Fruit fly (Drosophila melanogaster) whole organism, embryonic: Measurements from ENCODE around the gene CG7272.

Experiments used
- ATbp ChIP-seq: fragments of 200-800 bp; sonication (Bioruptor generic); optimal IDR thresholded peaks from 2 replicates; lab custom pipeline; 2017; ENCODE audit warnings: missing biosample characterization, mild to moderate bottlenecking, missing genetic modification characterization, missing genetic modification reagents
- Antp ChIP-seq: fragments of 200-800 bp; sonication (Bioruptor generic); optimal IDR thresholded peaks from 3 replicates; lab custom pipeline; 2016; ENCODE audit warnings: missing biosample characterization, missing genetic modification characterization
- Bgb ChIP-seq: fragments of 200-800 bp; sonication (Bioruptor generic); IDR thresholded peaks from 2 replicates; pipeline ENCODE4 v1.3.6; 2022; ENCODE audit warnings: missing biosample characterization, missing genetic modification characterization; ENCODE audit not compliant: partially characterized antibody
- CG10543 ChIP-seq: fragments of 200-800 bp; sonication (Bioruptor generic); optimal IDR thresholded peaks from 3 replicates; lab custom pipeline; 2017; ENCODE audit warnings: missing biosample characterization, mild to moderate bottlenecking, missing genetic modification characterization, moderate library complexity
- CG10565 ChIP-seq: fragments of 200-800 bp; sonication (Bioruptor generic); optimal IDR thresholded peaks from 3 replicates; lab custom pipeline; 2016; ENCODE audit warnings: missing biosample characterization, mild to moderate bottlenecking, missing genetic modification characterization
- CG12659 ChIP-seq: fragments of 200-800 bp; sonication (Bioruptor generic); optimal IDR thresholded peaks from 3 replicates; lab custom pipeline; 2017; ENCODE audit warnings: mild to moderate bottlenecking, missing biosample characterization, missing genetic modification reagents, missing genetic modification characterization
- CG1603 ChIP-seq: fragments of 200-800 bp; sonication (Bioruptor generic); optimal IDR thresholded peaks from 2 replicates; lab custom pipeline; 2019; ENCODE audit warnings: missing biosample characterization, mild to moderate bottlenecking, missing genetic modification characterization, moderate library complexity
- CG1647 ChIP-seq: fragments of 200-800 bp; sonication (Bioruptor generic); optimal IDR thresholded peaks from 3 replicates; lab custom pipeline; 2016; ENCODE audit warnings: missing biosample characterization, missing genetic modification characterization
- CG2199 ChIP-seq: fragments of 200-800 bp; sonication (Bioruptor generic); IDR thresholded peaks from 3 replicates; pipeline ENCODE4 v1.3.6; 2022; ENCODE audit warnings: missing biosample characterization, missing genetic modification characterization
- CG30403 ChIP-seq: fragments of 200-800 bp; sonication (Bioruptor generic); optimal IDR thresholded peaks from 3 replicates; lab custom pipeline; 2016; ENCODE audit warnings: missing biosample characterization, missing genetic modification characterization
- CG31224 ChIP-seq: fragments of 200-800 bp; sonication (Bioruptor generic); IDR thresholded peaks from 2 replicates; pipeline ENCODE4 v1.3.6; 2022; ENCODE audit warnings: missing biosample characterization, missing genetic modification characterization
- CG32772 ChIP-seq: fragments of 200-800 bp; sonication (Bioruptor generic); IDR thresholded peaks from 2 replicates; pipeline ENCODE4 v1.3.6; 2022; ENCODE audit warnings: missing biosample characterization, missing genetic modification characterization
- CG4820 ChIP-seq: fragments of 200-800 bp; sonication (Bioruptor generic); optimal IDR thresholded peaks from 3 replicates; lab custom pipeline; 2016; ENCODE audit warnings: missing biosample characterization, missing genetic modification characterization
- CG6813 ChIP-seq: fragments of 200-800 bp; sonication (Bioruptor generic); optimal IDR thresholded peaks from 2 replicates; lab custom pipeline; 2017; ENCODE audit warnings: missing biosample characterization, missing genetic modification characterization, mild to moderate bottlenecking, moderate library complexity, missing genetic modification reagents
- CG6854 ChIP-seq: fragments of 200-800 bp; sonication (Bioruptor generic); optimal IDR thresholded peaks from 3 replicates; lab custom pipeline; 2017; ENCODE audit warnings: missing biosample characterization, mild to moderate bottlenecking, missing genetic modification characterization
- CG7372 ChIP-seq: fragments of 200-800 bp; sonication (Bioruptor generic); IDR thresholded peaks from 2 replicates; pipeline ENCODE4 v1.3.6; 2022; ENCODE audit warnings: missing biosample characterization, missing genetic modification characterization
- CG7745 ChIP-seq: fragments of 200-800 bp; sonication (Bioruptor generic); optimal IDR thresholded peaks from 2 replicates; lab custom pipeline; 2018; ENCODE audit warnings: missing biosample characterization, mild to moderate bottlenecking, missing genetic modification characterization, moderate library complexity
- CG8944 ChIP-seq: fragments of 200-800 bp; sonication (Bioruptor generic); optimal IDR thresholded peaks from 3 replicates; lab custom pipeline; 2016; ENCODE audit warnings: missing biosample characterization, missing genetic modification characterization
- H15 ChIP-seq: fragments of 200-800 bp; sonication (Bioruptor generic); IDR thresholded peaks from 3 replicates; pipeline ENCODE4 v1.3.6; 2022; ENCODE audit warnings: missing biosample characterization, missing genetic modification characterization
- HLH3B ChIP-seq: fragments of 200-800 bp; sonication (Bioruptor generic); IDR thresholded peaks from 2 replicates; pipeline ENCODE4 v1.3.6; 2022; ENCODE audit warnings: missing biosample characterization, missing genetic modification characterization
- HLHmδ ChIP-seq: fragments of 200-800 bp; sonication (Bioruptor generic); optimal IDR thresholded peaks from 2 replicates; lab custom pipeline; 2018; ENCODE audit warnings: missing biosample characterization, mild to moderate bottlenecking, missing genetic modification characterization, moderate library complexity
- Hsf ChIP-seq: fragments of 200-800 bp; sonication (Bioruptor generic); optimal IDR thresholded peaks from 3 replicates; lab custom pipeline; 2016; ENCODE audit warnings: missing biosample characterization, missing genetic modification characterization
- Lim3 ChIP-seq: fragments of 200-800 bp; sonication (Bioruptor generic); IDR thresholded peaks from 2 replicates; pipeline ENCODE4 v1.3.6; 2022; ENCODE audit warnings: missing biosample characterization, missing genetic modification characterization
- Mad ChIP-seq: fragments of 200-800 bp; sonication (Bioruptor generic); optimal IDR thresholded peaks from 2 replicates; lab custom pipeline; 2016; ENCODE audit warnings: missing biosample characterization, missing genetic modification characterization
- Pdp1 ChIP-seq, 2 experiments: fragments of 200-800 bp; sonication (Bioruptor generic); optimal IDR thresholded peaks; 3 replicates each; lab custom pipeline; 2016; ENCODE audit warnings: missing biosample characterization in 2 of 2, missing genetic modification characterization in 2 of 2, mild to moderate bottlenecking in 1 of 2, moderate library complexity in 1 of 2
- Sox100B ChIP-seq: fragments of 200-800 bp; sonication (Bioruptor generic); optimal IDR thresholded peaks from 3 replicates; lab custom pipeline; 2018; ENCODE audit warnings: missing biosample characterization, mild to moderate bottlenecking, missing genetic modification characterization
- Stat92E ChIP-seq, 3 experiments: fragments of >200 bp in 2 of 3; fragments of 200-800 bp in 1 of 3; sonication (Bioruptor generic) in 1 of 3; optimal IDR thresholded peaks; 2 replicates each; lab custom pipeline; 2017 to 2019; ENCODE audit warnings: missing biosample characterization in 3 of 3, missing genetic modification characterization in 3 of 3, mild to moderate bottlenecking in 1 of 3, moderate library complexity in 1 of 3
- Vsx1 ChIP-seq: fragments of 200-800 bp; sonication (Bioruptor generic); optimal IDR thresholded peaks from 2 replicates; lab custom pipeline; 2017; ENCODE audit warnings: missing biosample characterization, mild to moderate bottlenecking, missing genetic modification characterization, missing genetic modification reagents
- YL-1 ChIP-seq: fragments of 200-800 bp; sonication (Bioruptor generic); optimal IDR thresholded peaks from 3 replicates; lab custom pipeline; 2017; ENCODE audit warnings: missing biosample characterization, mild to moderate bottlenecking, missing genetic modification characterization
- abd-A ChIP-seq: fragments of 200-800 bp; sonication (Bioruptor generic); optimal IDR thresholded peaks from 3 replicates; lab custom pipeline; 2019; ENCODE audit warnings: missing biosample characterization, mild to moderate bottlenecking, missing genetic modification characterization, moderate library complexity
- bbx ChIP-seq: fragments of 200-800 bp; sonication (Bioruptor generic); IDR thresholded peaks from 2 replicates; pipeline ENCODE4 v1.3.6; 2022; ENCODE audit warnings: missing biosample characterization, missing genetic modification characterization; ENCODE audit not compliant: partially characterized antibody
- chinmo ChIP-seq: fragments of 200-800 bp; sonication (Bioruptor generic); IDR thresholded peaks from 4 replicates; pipeline ENCODE4 v1.3.6; 2022; ENCODE audit warnings: missing biosample characterization, missing genetic modification characterization; ENCODE audit not compliant: partially characterized antibody
- cwo ChIP-seq: fragments of 200-800 bp; sonication (Bioruptor generic); optimal IDR thresholded peaks from 3 replicates; lab custom pipeline; 2017; ENCODE audit warnings: missing biosample characterization, missing genetic modification characterization, mild to moderate bottlenecking, moderate library complexity, missing genetic modification reagents
- dpn ChIP-seq, 2 experiments: fragments of 200-800 bp; sonication (Bioruptor generic); optimal IDR thresholded peaks; 3 replicates each; lab custom pipeline; 2016; ENCODE audit warnings: missing biosample characterization in 2 of 2, missing genetic modification characterization in 2 of 2
- kni ChIP-seq: fragments of 200-800 bp; sonication (Bioruptor generic); optimal IDR thresholded peaks from 3 replicates; lab custom pipeline; 2017; ENCODE audit warnings: mild to moderate bottlenecking, missing biosample characterization, missing genetic modification reagents, missing genetic modification characterization
- lola ChIP-seq, 3 experiments: fragments of >200 bp in 2 of 3; fragments of 200-800 bp in 1 of 3; sonication (Bioruptor generic) in 1 of 3; optimal IDR thresholded peaks; 2 replicates each; lab custom pipeline; 2017 to 2019; ENCODE audit warnings: missing biosample characterization in 3 of 3, missing genetic modification characterization in 3 of 3, mild to moderate bottlenecking in 1 of 3, moderate library complexity in 1 of 3
- maf-S ChIP-seq: fragments of 200-800 bp; sonication (Bioruptor generic); optimal IDR thresholded peaks from 2 replicates; lab custom pipeline; 2016; ENCODE audit warnings: missing biosample characterization, missing genetic modification characterization
- pb ChIP-seq: fragments of 200-800 bp; sonication (Bioruptor generic); optimal IDR thresholded peaks from 3 replicates; lab custom pipeline; 2016; ENCODE audit warnings: missing biosample characterization, missing genetic modification characterization
- pnt ChIP-seq: fragments of 200-800 bp; sonication (Bioruptor generic); optimal IDR thresholded peaks from 3 replicates; lab custom pipeline; 2016; ENCODE audit warnings: missing biosample characterization, missing genetic modification characterization
- pros ChIP-seq: fragments of 200-800 bp; sonication (Bioruptor generic); optimal IDR thresholded peaks from 3 replicates; lab custom pipeline; 2019; ENCODE audit warnings: missing biosample characterization, mild to moderate bottlenecking, missing genetic modification characterization, moderate library complexity
- row ChIP-seq: fragments of 200-800 bp; sonication (Bioruptor generic); IDR thresholded peaks from 3 replicates; pipeline ENCODE4 v1.3.6; 2022; ENCODE audit warnings: missing biosample characterization, missing genetic modification characterization
- salm ChIP-seq: fragments of 200-800 bp; sonication (Bioruptor generic); optimal IDR thresholded peaks from 2 replicates; lab custom pipeline; 2018; ENCODE audit warnings: missing biosample characterization, mild to moderate bottlenecking, missing genetic modification characterization
- sens ChIP-seq: fragments of 200-800 bp; sonication (Bioruptor generic); peaks from one replicate; lab custom pipeline; 2016; ENCODE audit warnings: missing biosample characterization, missing genetic modification characterization
- shn ChIP-seq: fragments of 200-800 bp; sonication (Bioruptor generic); optimal IDR thresholded peaks from 3 replicates; lab custom pipeline; 2016; ENCODE audit warnings: missing biosample characterization, missing genetic modification characterization
- sisA ChIP-seq: fragments of 200-800 bp; sonication (Bioruptor generic); IDR thresholded peaks from 2 replicates; pipeline ENCODE4 v1.3.6; 2022; ENCODE audit warnings: missing biosample characterization, missing genetic modification characterization
- sqz ChIP-seq: fragments of 200-800 bp; sonication (Bioruptor generic); optimal IDR thresholded peaks from 3 replicates; lab custom pipeline; 2018; ENCODE audit warnings: missing biosample characterization, mild to moderate bottlenecking, missing genetic modification characterization
- stc ChIP-seq: fragments of 200-800 bp; sonication (Bioruptor generic); IDR thresholded peaks from 2 replicates; pipeline ENCODE4 v1.3.6; 2022; ENCODE audit warnings: missing biosample characterization, missing genetic modification characterization
- vvl ChIP-seq: fragments of 200-800 bp; sonication (Bioruptor generic); IDR thresholded peaks from 2 replicates; pipeline ENCODE4 v1.3.6; 2022; ENCODE audit warnings: missing biosample characterization, missing genetic modification characterization
- yki ChIP-seq: fragments of >200 bp; optimal IDR thresholded peaks from 3 replicates; lab custom pipeline; 2018

CG7272 gene

DNA sequence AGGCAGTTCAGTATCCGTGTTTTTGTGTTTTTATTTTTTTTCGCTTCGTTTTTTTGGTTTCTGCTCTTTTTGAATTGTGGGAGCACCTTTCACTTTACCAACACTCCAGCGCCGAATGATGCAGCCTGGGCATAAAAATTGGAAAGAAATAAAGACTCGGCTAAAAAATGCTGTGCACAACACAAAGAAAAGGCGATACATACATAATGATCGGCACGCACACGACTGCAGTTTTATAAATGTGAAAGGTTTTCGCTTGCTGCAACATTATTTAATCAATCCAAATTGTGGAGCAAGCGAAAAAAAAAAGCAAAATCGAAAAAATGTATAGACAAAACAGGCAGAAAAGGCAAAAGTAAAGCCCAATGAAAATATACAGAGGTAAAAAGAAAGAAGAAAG, 42.3 kb downstream of the CG7272 start:
- TF ChIP-seq maf-S: no peak
- TF ChIP-seq CG12659: no peak
- no peak for TF ChIP-seq Hsf
- TF ChIP-seq dpn (GFP tag; optimal IDR thresholded peaks at IDR 0.05; lab: Kevin White, UChicago): no peak
- TF ChIP-seq CG8944: no peak
- TF ChIP-seq stc: no peak
- no peak for TF ChIP-seq shn (GFP tag; lab: Kevin White, UChicago)
- no peak for TF ChIP-seq CG6854 (GFP tag; lab: Kevin White, UChicago)
- TF ChIP-seq Sox100B (GFP tag; lab: Kevin White, UChicago): no peak

DNA sequence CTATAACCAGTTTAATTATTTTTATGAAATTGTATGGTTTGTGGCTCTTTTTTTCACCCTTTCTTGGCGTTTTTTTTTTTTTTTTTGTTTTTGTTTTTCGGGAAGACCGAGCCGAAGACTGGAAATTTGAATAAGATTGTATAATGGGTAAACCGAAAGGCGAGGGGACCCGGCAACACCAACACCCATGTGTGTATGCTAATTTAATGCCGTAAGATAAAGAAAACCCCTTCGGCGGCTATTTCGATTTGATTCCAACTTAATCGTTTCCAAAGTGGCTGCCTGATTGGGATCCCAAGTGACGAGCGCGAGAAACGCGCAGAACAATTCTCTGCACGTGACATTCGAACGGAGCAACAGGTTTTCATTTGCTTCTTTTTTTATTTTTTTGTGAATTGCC, 42.7 kb downstream of the CG7272 start:
- 0 out of 4 replicates have a peak, but pooled peaks have one; percentile 5 for TF ChIP-seq chinmo
- no peak for TF ChIP-seq sisA
- TF ChIP-seq pros: peak; percentile 93
- peak in 1 of 2 experiments; percentile 76 for TF ChIP-seq Pdp1 (GFP tag; optimal IDR thresholded peaks at IDR 0.05; lab: Kevin White, UChicago)
- TF ChIP-seq Mad (GFP tag; lab: Kevin White, UChicago): no peak
- no peak for TF ChIP-seq CG10543 (GFP tag; lab: Kevin White, UChicago)
- peak; percentile 91 for TF ChIP-seq vvl (GFP tag; lab: Robert Waterston, UW)
- TF ChIP-seq ATbp (GFP tag; lab: Kevin White, UChicago): no peak
- TF ChIP-seq abd-A: peak; percentile 55
- no peak for TF ChIP-seq Lim3
- no peak for TF ChIP-seq CG10565 (GFP tag; lab: Kevin White, UChicago)
- no peak for TF ChIP-seq pb
- no peak for TF ChIP-seq HLHmδ (GFP tag; lab: Kevin White, UChicago)
- TF ChIP-seq yki (lab: Kevin White, UChicago): no peak
- peak; percentile 62 for TF ChIP-seq cwo
- no peak for TF ChIP-seq Bgb
- no peak for TF ChIP-seq lola (GFP tag; optimal IDR thresholded peaks at IDR 0.05; lab: Kevin White, UChicago)
- peak; percentile 10 for TF ChIP-seq kni
- no peak for TF ChIP-seq Vsx1 (GFP tag; lab: Kevin White, UChicago)
- no peak for TF ChIP-seq CG4820 (GFP tag; lab: Kevin White, UChicago)
- TF ChIP-seq bbx (GFP tag; lab: Robert Waterston, UW): no peak
- TF ChIP-seq sens (GFP tag; lab: Kevin White, UChicago): peak; percentile 16
- TF ChIP-seq CG32772 (GFP tag; lab: Robert Waterston, UW): no peak
- TF ChIP-seq sqz (GFP tag; lab: Kevin White, UChicago): peak; percentile 62
- TF ChIP-seq HLH3B (GFP tag; lab: Robert Waterston, UW): no peak

DNA sequence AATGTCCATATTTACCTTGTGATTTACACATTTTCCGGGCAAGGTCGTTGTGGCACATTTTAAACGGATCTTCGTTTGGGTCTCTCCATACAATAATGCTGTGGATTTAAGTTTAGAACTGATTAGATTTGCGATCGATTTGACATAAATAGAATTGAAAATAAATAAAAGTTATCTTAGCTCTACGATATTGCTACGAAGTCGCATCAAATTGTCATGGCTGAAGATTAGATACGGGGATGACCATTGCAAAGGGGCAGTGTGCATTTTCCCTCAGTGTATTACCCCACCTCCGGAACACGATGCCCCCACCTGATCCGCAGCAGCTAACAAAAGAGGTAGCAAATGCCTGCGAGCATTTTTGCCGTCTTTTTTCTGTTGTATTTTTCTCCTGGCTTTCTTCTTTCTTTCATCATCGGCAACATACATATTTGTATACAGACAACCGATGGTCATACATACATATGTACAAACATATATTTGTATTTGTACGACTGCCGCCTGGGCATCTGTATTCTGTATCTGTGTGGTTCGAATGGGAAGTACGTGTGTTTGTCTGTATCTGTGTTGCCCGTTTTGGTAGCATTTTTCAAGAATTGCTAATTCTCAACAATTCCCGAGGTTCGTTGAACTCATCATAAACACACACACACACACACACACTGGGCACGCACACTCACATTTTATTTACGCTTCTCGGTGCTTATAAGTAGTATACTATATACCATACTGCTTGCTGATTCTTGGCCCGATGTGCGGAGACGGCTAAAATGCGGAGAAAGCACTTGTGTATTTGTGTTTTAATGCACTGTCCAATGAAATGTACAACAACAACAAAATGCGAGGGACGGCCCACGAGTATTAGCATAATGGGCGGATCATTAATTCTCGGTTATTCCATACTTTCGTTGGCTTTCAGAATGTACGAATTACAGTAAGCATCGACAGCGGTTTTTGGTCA, 44.0 kb downstream of the CG7272 start:
- no peak for TF ChIP-seq Antp
- no peak for TF ChIP-seq CG2199 (GFP tag; lab: Robert Waterston, UW)
- no peak for TF ChIP-seq salm (tag; lab: Kevin White, UChicago)
- no peak for TF ChIP-seq YL-1 (GFP tag; lab: Kevin White, UChicago)
- no peak for TF ChIP-seq pnt
- peak in 1 of 3 experiments; percentile 24 for TF ChIP-seq Stat92E (GFP tag; optimal IDR thresholded peaks at IDR 0.05; lab: Kevin White, UChicago)
- TF ChIP-seq CG1603 (tag; lab: Kevin White, UChicago): peak; percentile 31
- no peak for TF ChIP-seq CG7372 (GFP tag; lab: Robert Waterston, UW)
- no peak for TF ChIP-seq CG7745 (tag; lab: Kevin White, UChicago)
- no peak for TF ChIP-seq CG31224 (GFP tag; lab: Robert Waterston, UW)
- no peak for TF ChIP-seq CG30403 (GFP tag; lab: Kevin White, UChicago)
- no peak for TF ChIP-seq CG6813 (GFP tag; lab: Kevin White, UChicago)
- 0 out of 3 replicates have a peak, but pooled peaks have one; percentile 10 for TF ChIP-seq row (GFP tag; lab: Robert Waterston, UW)
- TF ChIP-seq H15 (GFP tag; lab: Robert Waterston, UW): no peak
- no peak for TF ChIP-seq CG1647
